Fruit fly (Drosophila melanogaster) Kc167 (cell line): ENCODE results near the gene Vml.

Experiments used
- Myc ChIP-seq: fragments of >200 bp; optimal IDR thresholded peaks from 2 replicates; lab custom pipeline; 2017; ENCODE audit warnings: missing external identifiers
- Sin3A ChIP-seq: fragments of >200 bp; optimal IDR thresholded peaks from 2 replicates; lab custom pipeline; 2018; ENCODE audit warnings: missing external identifiers
- h ChIP-seq: fragments of >200 bp; optimal IDR thresholded peaks from 3 replicates; lab custom pipeline; 2018; ENCODE audit warnings: missing external identifiers
- insv ChIP-seq: fragments of >200 bp; optimal IDR thresholded peaks from 3 replicates; lab custom pipeline; 2018; ENCODE audit warnings: missing external identifiers
- psq ChIP-seq: fragments of >200 bp; optimal IDR thresholded peaks from 2 replicates; lab custom pipeline; 2017; ENCODE audit warnings: missing external identifiers
- ttk ChIP-seq: sonication (Bioruptor generic); optimal IDR thresholded peaks from 2 replicates; lab custom pipeline; 2017; ENCODE audit warnings: missing external identifiers

DNA sequence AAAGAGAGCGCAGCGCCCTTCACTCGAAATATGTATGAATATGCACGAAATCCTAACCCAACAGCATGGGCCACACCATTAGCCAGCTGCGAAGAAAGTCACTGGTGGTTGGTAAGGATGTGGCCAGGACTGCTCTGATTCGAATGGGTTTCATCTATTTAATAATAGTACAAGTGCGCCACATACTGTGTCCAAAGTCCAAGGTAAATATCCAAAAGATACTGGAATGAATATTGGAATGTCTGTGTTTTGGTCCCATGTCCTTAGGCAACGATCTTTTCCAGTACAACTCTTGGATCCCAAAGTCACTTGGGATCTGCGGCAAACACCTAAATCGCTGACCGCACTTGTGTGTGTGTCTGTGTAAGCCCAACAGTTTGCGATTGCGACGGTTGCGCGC lies 30.7 kb downstream of the Vml start:
- TF ChIP-seq insv (lab: Kevin White, UChicago), result no peak
- no peak for TF ChIP-seq Myc (lab: Kevin White, UChicago)
- no peak for TF ChIP-seq ttk (lab: Kevin White, UChicago)
- TF ChIP-seq psq (lab: Kevin White, UChicago), result no peak
- TF ChIP-seq h (lab: Kevin White, UChicago), result no peak
- TF ChIP-seq Sin3A (lab: Kevin White, UChicago), result no peak
